Fruit fly (Drosophila melanogaster) whole organism, embryonic: Measurements from ENCODE around the gene Ant2.

Experiments used
- Atf-2 ChIP-seq: fragments of 200-800 bp; sonication (Bioruptor generic); optimal IDR thresholded peaks from 2 replicates; lab custom pipeline; 2016; ENCODE audit warnings: missing biosample characterization, missing genetic modification characterization
- CG11085 ChIP-seq: fragments of 200-800 bp; sonication (Bioruptor generic); IDR thresholded peaks from 2 replicates; pipeline ENCODE4 v1.3.6; 2022; ENCODE audit warnings: missing biosample characterization, missing genetic modification characterization
- CG12299 ChIP-seq: fragments of 200-800 bp; sonication (Bioruptor generic); optimal IDR thresholded peaks from 2 replicates; lab custom pipeline; 2018; ENCODE audit warnings: missing biosample characterization, mild to moderate bottlenecking, missing genetic modification characterization
- CG12769 ChIP-seq: fragments of 200-800 bp; sonication (Bioruptor generic); optimal IDR thresholded peaks from 2 replicates; lab custom pipeline; 2019; ENCODE audit warnings: missing biosample characterization, mild to moderate bottlenecking, missing genetic modification characterization, moderate library complexity
- CG13296 ChIP-seq: fragments of 200-800 bp; sonication (Bioruptor generic); optimal IDR thresholded peaks from 3 replicates; lab custom pipeline; 2018; ENCODE audit warnings: missing biosample characterization, mild to moderate bottlenecking, missing genetic modification characterization
- CG13624 ChIP-seq: fragments of 200-800 bp; sonication (Bioruptor generic); optimal IDR thresholded peaks from 2 replicates; lab custom pipeline; 2016; ENCODE audit warnings: missing biosample characterization, missing genetic modification characterization
- CG14014 ChIP-seq: fragments of 200-800 bp; sonication (Bioruptor generic); IDR thresholded peaks from 2 replicates; pipeline ENCODE4 v1.3.6; 2022; ENCODE audit warnings: missing biosample characterization, missing genetic modification characterization
- CG15514 ChIP-seq: fragments of 200-800 bp; sonication (Bioruptor generic); optimal IDR thresholded peaks from 3 replicates; lab custom pipeline; 2017; ENCODE audit warnings: missing biosample characterization, missing genetic modification characterization, mild to moderate bottlenecking, moderate library complexity, missing genetic modification reagents
- CG1603 ChIP-seq: fragments of 200-800 bp; sonication (Bioruptor generic); optimal IDR thresholded peaks from 2 replicates; lab custom pipeline; 2019; ENCODE audit warnings: missing biosample characterization, mild to moderate bottlenecking, missing genetic modification characterization, moderate library complexity
- CG16779 ChIP-seq: fragments of 200-800 bp; sonication (Bioruptor generic); IDR thresholded peaks from 2 replicates; pipeline ENCODE4 v1.3.6; 2022; ENCODE audit warnings: missing biosample characterization, missing genetic modification characterization
- CG17359 ChIP-seq: fragments of 200-800 bp; sonication (Bioruptor generic); optimal IDR thresholded peaks from 3 replicates; lab custom pipeline; 2018; ENCODE audit warnings: missing biosample characterization, mild to moderate bottlenecking, missing genetic modification characterization, moderate library complexity
- CG17385 ChIP-seq: fragments of 200-800 bp; sonication (Bioruptor generic); optimal IDR thresholded peaks from 3 replicates; lab custom pipeline; 2018; ENCODE audit warnings: missing biosample characterization, mild to moderate bottlenecking, missing genetic modification characterization
- CG17829 ChIP-seq: fragments of 200-800 bp; optimal IDR thresholded peaks from 2 replicates; lab custom pipeline; 2019; ENCODE audit warnings: missing biosample characterization, mild to moderate bottlenecking, missing genetic modification characterization, moderate library complexity
- CG30020 ChIP-seq: fragments of 200-800 bp; optimal IDR thresholded peaks from 2 replicates; lab custom pipeline; 2019; ENCODE audit warnings: missing biosample characterization, mild to moderate bottlenecking, missing genetic modification characterization, moderate library complexity
- CG4854 ChIP-seq: fragments of 200-800 bp; sonication (Bioruptor generic); optimal IDR thresholded peaks from 2 replicates; lab custom pipeline; 2016; ENCODE audit warnings: missing biosample characterization, missing genetic modification characterization, inconsistent platforms
- CG5245 ChIP-seq: fragments of 200-800 bp; sonication (Bioruptor generic); optimal IDR thresholded peaks from 3 replicates; lab custom pipeline; 2016; ENCODE audit warnings: missing biosample characterization, missing genetic modification characterization
- CG7357 ChIP-seq: fragments of 200-800 bp; sonication (Bioruptor generic); IDR thresholded peaks from 3 replicates; pipeline ENCODE4 v1.3.6; 2022; ENCODE audit warnings: missing biosample characterization, missing genetic modification characterization
- CG9609 ChIP-seq: fragments of 200-800 bp; sonication (Bioruptor generic); optimal IDR thresholded peaks from 3 replicates; lab custom pipeline; 2016; ENCODE audit warnings: missing biosample characterization, missing genetic modification characterization
- CkIIα-i1 ChIP-seq: fragments of 200-800 bp; sonication (Bioruptor generic); IDR thresholded peaks from 2 replicates; pipeline ENCODE4 v1.3.6; 2022; ENCODE audit warnings: missing biosample characterization, missing genetic modification characterization
- D ChIP-seq, 2 experiments: fragments of 200-800 bp in 1 of 2; fragments of >200 bp in 1 of 2; sonication (Bioruptor generic) in 1 of 2; optimal IDR thresholded peaks; 2 replicates in 1 of 2; 3 replicates in 1 of 2; lab custom pipeline; 2017; ENCODE audit warnings: mild to moderate bottlenecking in 1 of 2, missing biosample characterization in 1 of 2, missing genetic modification characterization in 1 of 2, missing genetic modification reagents in 1 of 2
- Dp ChIP-seq: fragments of 200-800 bp; sonication (Bioruptor generic); optimal IDR thresholded peaks from 2 replicates; lab custom pipeline; 2018; ENCODE audit warnings: missing biosample characterization, mild to moderate bottlenecking, missing genetic modification characterization, moderate library complexity
- E2f1 ChIP-seq: fragments of 200-800 bp; sonication (Bioruptor generic); IDR thresholded peaks from 2 replicates; pipeline ENCODE4 v1.3.6; 2022; ENCODE audit warnings: missing biosample characterization, missing genetic modification characterization
- Eip74EF ChIP-seq, 2 experiments: fragments of 200-800 bp in 1 of 2; fragments of >200 bp in 1 of 2; sonication (Bioruptor generic) in 1 of 2; optimal IDR thresholded peaks; 2 replicates each; lab custom pipeline; 2017 to 2019; ENCODE audit warnings: missing biosample characterization in 2 of 2, missing genetic modification characterization in 2 of 2, mild to moderate bottlenecking in 1 of 2, moderate library complexity in 1 of 2
- Hey ChIP-seq: fragments of 200-800 bp; sonication (Bioruptor generic); optimal IDR thresholded peaks from 3 replicates; lab custom pipeline; 2018; ENCODE audit warnings: missing biosample characterization, mild to moderate bottlenecking, missing genetic modification characterization
- HmgD ChIP-seq: fragments of 200-800 bp; sonication (Bioruptor generic); optimal IDR thresholded peaks from 3 replicates; lab custom pipeline; 2016; ENCODE audit warnings: missing biosample characterization, missing genetic modification characterization
- Hr3 ChIP-seq: fragments of 200-800 bp; sonication (Bioruptor generic); optimal IDR thresholded peaks from 3 replicates; lab custom pipeline; 2016; ENCODE audit warnings: missing biosample characterization, missing genetic modification characterization
- Hr78 ChIP-seq, 2 experiments: fragments of 200-800 bp in 1 of 2; fragments of >200 bp in 1 of 2; sonication (Bioruptor generic) in 1 of 2; optimal IDR thresholded peaks; 2 replicates each; lab custom pipeline; 2017 to 2019; ENCODE audit warnings: missing biosample characterization in 2 of 2, missing genetic modification characterization in 2 of 2, mild to moderate bottlenecking in 1 of 2, moderate library complexity in 1 of 2
- Kr ChIP-seq: fragments of 200-800 bp; sonication (Bioruptor generic); optimal IDR thresholded peaks from 2 replicates; lab custom pipeline; 2017; ENCODE audit warnings: missing biosample characterization, mild to moderate bottlenecking, missing genetic modification characterization
- Med ChIP-seq: fragments of 200-800 bp; sonication (Bioruptor generic); peaks from one replicate; lab custom pipeline; 2016; ENCODE audit warnings: missing biosample characterization, missing genetic modification characterization, mild to moderate bottlenecking, inconsistent platforms, moderate library complexity
- NFAT ChIP-seq: fragments of 200-800 bp; sonication (Bioruptor generic); IDR thresholded peaks from 2 replicates; pipeline ENCODE4 v1.3.6; 2022; ENCODE audit warnings: missing biosample characterization, missing genetic modification characterization
- ac ChIP-seq: fragments of 200-800 bp; sonication (Bioruptor generic); optimal IDR thresholded peaks from 3 replicates; lab custom pipeline; 2017; ENCODE audit warnings: missing biosample characterization, mild to moderate bottlenecking, missing genetic modification characterization
- al ChIP-seq: fragments of 200-800 bp; sonication (Bioruptor generic); IDR thresholded peaks from 2 replicates; pipeline ENCODE4 v1.3.6; 2022; ENCODE audit warnings: missing biosample characterization, missing genetic modification characterization
- amos ChIP-seq: fragments of 200-800 bp; sonication (Bioruptor generic); IDR thresholded peaks from 2 replicates; pipeline ENCODE4 v1.3.6; 2022; ENCODE audit warnings: missing biosample characterization, missing genetic modification characterization; ENCODE audit not compliant: partially characterized antibody
- cg ChIP-seq: fragments of 200-800 bp; sonication (Bioruptor generic); optimal IDR thresholded peaks from 3 replicates; lab custom pipeline; 2019; ENCODE audit warnings: missing biosample characterization, mild to moderate bottlenecking, missing genetic modification characterization, moderate library complexity
- dmrt99B ChIP-seq: fragments of 200-800 bp; sonication (Bioruptor generic); optimal IDR thresholded peaks from 2 replicates; lab custom pipeline; 2018; ENCODE audit warnings: missing biosample characterization, mild to moderate bottlenecking, missing genetic modification characterization, moderate library complexity
- hkb ChIP-seq, 2 experiments: fragments of 200-800 bp in 1 of 2; fragments of >200 bp in 1 of 2; sonication (Bioruptor generic) in 1 of 2; IDR thresholded peaks in 1 of 2; optimal IDR thresholded peaks in 1 of 2; 2 replicates each; pipeline versions ENCODE4 v1.3.6 to Lab custom; 2017 to 2022; ENCODE audit warnings: missing biosample characterization in 1 of 2, missing genetic modification characterization in 1 of 2
- ind ChIP-seq: fragments of 200-800 bp; sonication (Bioruptor generic); optimal IDR thresholded peaks from 3 replicates; lab custom pipeline; 2016; ENCODE audit warnings: missing biosample characterization, missing genetic modification characterization
- kah ChIP-seq: fragments of 200-800 bp; sonication (Bioruptor generic); optimal IDR thresholded peaks from 2 replicates; lab custom pipeline; 2018; ENCODE audit warnings: missing biosample characterization, mild to moderate bottlenecking, missing genetic modification characterization
- ken ChIP-seq: fragments of 200-800 bp; sonication (Bioruptor generic); IDR thresholded peaks from 3 replicates; pipeline ENCODE4 v1.3.6; 2022; ENCODE audit warnings: missing biosample characterization, missing genetic modification characterization
- odd ChIP-seq: fragments of 200-800 bp; sonication (Bioruptor generic); optimal IDR thresholded peaks from 2 replicates; lab custom pipeline; 2017; ENCODE audit warnings: missing biosample characterization, mild to moderate bottlenecking, missing genetic modification characterization
- onecut ChIP-seq: fragments of 200-800 bp; sonication (Bioruptor generic); IDR thresholded peaks from 2 replicates; pipeline ENCODE4 v1.3.6; 2022; ENCODE audit warnings: missing biosample characterization, missing genetic modification characterization
- otp ChIP-seq: fragments of 200-800 bp; sonication (Bioruptor generic); IDR thresholded peaks from 3 replicates; pipeline ENCODE4, ENCODE4 v1.3.6; 2022; ENCODE audit warnings: missing biosample characterization, missing genetic modification characterization
- sens ChIP-seq: fragments of 200-800 bp; sonication (Bioruptor generic); peaks from one replicate; lab custom pipeline; 2016; ENCODE audit warnings: missing biosample characterization, missing genetic modification characterization
- slp2 ChIP-seq: fragments of 200-800 bp; sonication (Bioruptor generic); optimal IDR thresholded peaks from 2 replicates; lab custom pipeline; 2016; ENCODE audit warnings: missing biosample characterization, missing genetic modification characterization
- stc ChIP-seq: fragments of 200-800 bp; sonication (Bioruptor generic); IDR thresholded peaks from 2 replicates; pipeline ENCODE4 v1.3.6; 2022; ENCODE audit warnings: missing biosample characterization, missing genetic modification characterization
- tap ChIP-seq: fragments of 200-800 bp; optimal IDR thresholded peaks from 3 replicates; lab custom pipeline; 2019; ENCODE audit warnings: missing biosample characterization, mild to moderate bottlenecking, missing genetic modification characterization, moderate library complexity

Ant2 gene

dm6 chrX:10827301-10827700 is 40.6 kb upstream of the Ant2 start:
- TF ChIP-seq Hr78 (GFP tag; optimal IDR thresholded peaks at IDR 0.05; lab: Kevin White, UChicago), result no peak

- TF ChIP-seq hkb (optimal IDR thresholded peaks at IDR 0.05; lab: Kevin White, UChicago), result no peak
- TF ChIP-seq hkb (GFP tag; IDR thresholded peaks at IDR 0.05; lab: Robert Waterston, UW), result no peak; the same call in 1 of the 2 replicates
- TF ChIP-seq sens (GFP tag; lab: Kevin White, UChicago), result peak; percentile 95
- peak; percentile 31 for TF ChIP-seq CG13624 (GFP tag; lab: Kevin White, UChicago)
- 0 out of 2 replicates have a peak, but pooled peaks have one; percentile 22 for TF ChIP-seq onecut (GFP tag; lab: Robert Waterston, UW)
- TF ChIP-seq ind (GFP tag; lab: Kevin White, UChicago), result peak; percentile 21
- no peak for TF ChIP-seq cg (GFP tag; lab: Kevin White, UChicago)
- no peak for TF ChIP-seq HmgD (GFP tag; lab: Kevin White, UChicago)
- no peak for TF ChIP-seq amos (GFP tag; lab: Robert Waterston, UW)
- TF ChIP-seq CG15514 (GFP tag; lab: Kevin White, UChicago), result no peak
- no peak for TF ChIP-seq CG11085
- peak; percentile 62 for TF ChIP-seq dmrt99B (tag; lab: Kevin White, UChicago)
- TF ChIP-seq Atf-2 (GFP tag; lab: Kevin White, UChicago), result peak; percentile 27
- no peak for TF ChIP-seq CkIIα-i1 (GFP tag; lab: Robert Waterston, UW)
- TF ChIP-seq stc (GFP tag; lab: Robert Waterston, UW), result no peak
- TF ChIP-seq Kr, result no peak
- TF ChIP-seq CG12769 (tag; lab: Kevin White, UChicago), result peak; percentile 3
- no peak for TF ChIP-seq tap (tag; lab: Kevin White, UChicago)
- TF ChIP-seq otp (GFP tag; lab: Robert Waterston, UW), result 0 out of 3 replicates have a peak, but pooled peaks have one; percentile 31
- TF ChIP-seq odd (GFP tag; lab: Kevin White, UChicago), result no peak
- TF ChIP-seq ac (GFP tag; lab: Kevin White, UChicago), result no peak
- TF ChIP-seq Med (GFP tag; lab: Kevin White, UChicago), result peak; percentile 78
- TF ChIP-seq CG12299 (tag; lab: Kevin White, UChicago), result no peak
- peak; percentile 36 for TF ChIP-seq CG17359 (tag; lab: Kevin White, UChicago)
- no peak for TF ChIP-seq Eip74EF (GFP tag; optimal IDR thresholded peaks at IDR 0.05; lab: Kevin White, UChicago)
- no peak for TF ChIP-seq CG13296 (GFP tag; lab: Kevin White, UChicago)
- no peak for TF ChIP-seq CG5245
- TF ChIP-seq slp2, result peak; percentile 22
- peak; percentile 68 for TF ChIP-seq CG1603 (tag; lab: Kevin White, UChicago)
- no peak for TF ChIP-seq kah (GFP tag; lab: Kevin White, UChicago)
- TF ChIP-seq CG4854, result no peak
- TF ChIP-seq E2f1 (GFP tag; lab: Robert Waterston, UW), result peak; percentile 7; the same call in 1 of the 2 replicates
- TF ChIP-seq CG9609 (GFP tag; lab: Kevin White, UChicago), result no peak
- peak; percentile 30 for TF ChIP-seq CG17385 (GFP tag; lab: Kevin White, UChicago)
- no peak for TF ChIP-seq CG16779
- TF ChIP-seq Dp (GFP tag; lab: Kevin White, UChicago), result no peak
- TF ChIP-seq NFAT (GFP tag; lab: Robert Waterston, UW), result no peak
- no peak for TF ChIP-seq CG30020
- TF ChIP-seq CG17829, result peak; percentile 41
- no peak for TF ChIP-seq Hr78 (GFP tag; optimal IDR thresholded peaks at IDR 0.05; lab: Kevin White, UChicago)
- peak; percentile 45 for TF ChIP-seq Hr3 (GFP tag; lab: Kevin White, UChicago)
- TF ChIP-seq CG7357 (GFP tag; lab: Robert Waterston, UW), result no peak
- peak; percentile 50; the same call in 1 of the 3 replicates for TF ChIP-seq ken (GFP tag; lab: Robert Waterston, UW)
- no peak for TF ChIP-seq Hey (tag; lab: Kevin White, UChicago)
- TF ChIP-seq D (optimal IDR thresholded peaks at IDR 0.05; lab: Kevin White, UChicago), result no peak
- peak; percentile 54 for TF ChIP-seq D (GFP tag; optimal IDR thresholded peaks at IDR 0.05; lab: Kevin White, UChicago)
- no peak for TF ChIP-seq CG14014 (GFP tag; lab: Robert Waterston, UW)
- no peak for TF ChIP-seq al (GFP tag; lab: Robert Waterston, UW)
Measured at dm6 chrX:10825349-10826129, 38.8 kb upstream of the Ant2 start.
